Fruit fly (Drosophila melanogaster) whole organism, wandering third instar larva: ENCODE data around the gene CG14309.

Source experiments
- Abd-B ChIP-seq: fragments of >200 bp; optimal IDR thresholded peaks from 2 replicates; lab custom pipeline; 2017; ENCODE audit warnings: missing biosample characterization, missing genetic modification characterization
- CG32264 ChIP-seq: fragments of 200-800 bp; sonication (Bioruptor generic); optimal IDR thresholded peaks from 2 replicates; lab custom pipeline; 2016; ENCODE audit warnings: missing biosample characterization, missing genetic modification characterization
- CG9705 ChIP-seq: fragments of 200-800 bp; sonication (Bioruptor generic); optimal IDR thresholded peaks from 2 replicates; lab custom pipeline; 2018; ENCODE audit warnings: missing biosample characterization, mild to moderate bottlenecking, missing genetic modification characterization
- CrebA ChIP-seq: fragments of 200-800 bp; sonication (Bioruptor generic); optimal IDR thresholded peaks from 2 replicates; lab custom pipeline; 2016; ENCODE audit warnings: missing biosample characterization, mild to moderate bottlenecking, missing genetic modification characterization, borderline replicate concordance
- Dfd ChIP-seq: fragments of >200 bp; optimal IDR thresholded peaks from 2 replicates; lab custom pipeline; 2017; ENCODE audit warnings: missing biosample characterization, missing genetic modification characterization
- Dif ChIP-seq: fragments of 200-275, 200-300 bp; sonication (Bioruptor generic); optimal IDR thresholded peaks from 2 replicates; lab custom pipeline; 2018; ENCODE audit warnings: missing biosample characterization, missing genetic modification characterization; ENCODE audit not compliant: partially characterized antibody
- GATAd ChIP-seq: sonication (Bioruptor generic); optimal IDR thresholded peaks from 2 replicates; lab custom pipeline; 2016; ENCODE audit warnings: missing biosample characterization, missing genetic modification characterization
- HLH106 ChIP-seq: fragments of 200-800 bp; optimal IDR thresholded peaks from 3 replicates; lab custom pipeline; 2019; ENCODE audit warnings: missing biosample characterization, mild to moderate bottlenecking, missing genetic modification characterization, moderate library complexity
- Hnf4 ChIP-seq: fragments of 200-800 bp; sonication (Bioruptor generic); optimal IDR thresholded peaks from 2 replicates; lab custom pipeline; 2016; ENCODE audit warnings: missing biosample characterization, mild to moderate bottlenecking, missing genetic modification characterization
- Hr78 ChIP-seq: fragments of >200 bp; optimal IDR thresholded peaks from 2 replicates; lab custom pipeline; 2017; ENCODE audit warnings: missing biosample characterization, missing genetic modification characterization
- Hr83 ChIP-seq: fragments of 200-300 bp; sonication (Bioruptor generic); optimal IDR thresholded peaks from 2 replicates; lab custom pipeline; 2016; ENCODE audit warnings: missing biosample characterization, mild to moderate bottlenecking, missing genetic modification characterization, moderate library complexity; ENCODE audit not compliant: poor library complexity, severe bottlenecking
- Jra ChIP-seq: sonication (Bioruptor generic); optimal IDR thresholded peaks from 2 replicates; lab custom pipeline; 2016; ENCODE audit warnings: missing biosample characterization, missing genetic modification characterization
- Mio ChIP-seq: sonication (Bioruptor generic); optimal IDR thresholded peaks from 2 replicates; lab custom pipeline; 2016; ENCODE audit warnings: missing biosample characterization, missing genetic modification characterization
- Myc ChIP-seq: fragments of >200 bp; optimal IDR thresholded peaks from 2 replicates; lab custom pipeline; 2017
- N ChIP-seq: fragments of >200 bp; optimal IDR thresholded peaks from 2 replicates; lab custom pipeline; 2018; ENCODE audit warnings: missing biosample characterization, missing external identifiers, missing genetic modification characterization
- OdsH ChIP-seq: fragments of 200-800 bp; sonication (Bioruptor generic); optimal IDR thresholded peaks from 2 replicates; lab custom pipeline; 2016; ENCODE audit warnings: missing biosample characterization, mild to moderate bottlenecking, missing genetic modification characterization
- Rel ChIP-seq, 2 experiments: fragments of 200-800 bp; sonication (Bioruptor generic) in 1 of 2; optimal IDR thresholded peaks; 2 replicates in 1 of 2; 3 replicates in 1 of 2; lab custom pipeline; 2016 to 2019; ENCODE audit warnings: mild to moderate bottlenecking in 2 of 2, missing biosample characterization in 2 of 2, missing genetic modification characterization in 2 of 2, moderate library complexity in 1 of 2
- Sp1 ChIP-seq: fragments of 200-800 bp; sonication (Bioruptor generic); optimal IDR thresholded peaks from 3 replicates; lab custom pipeline; 2019; ENCODE audit warnings: missing biosample characterization, mild to moderate bottlenecking, missing genetic modification characterization, moderate library complexity
- Vsx2 ChIP-seq: fragments of 200-300, 225-300 bp; sonication (Bioruptor generic); optimal IDR thresholded peaks from 2 replicates; lab custom pipeline; 2018; ENCODE audit warnings: missing biosample characterization, missing genetic modification characterization; ENCODE audit not compliant: partially characterized antibody
- br ChIP-seq: fragments of 200-800 bp; sonication (Bioruptor generic); optimal IDR thresholded peaks from 2 replicates; lab custom pipeline; 2016; ENCODE audit warnings: missing biosample characterization, missing genetic modification characterization
- brk ChIP-seq: fragments of 200-800 bp; sonication (Bioruptor generic); optimal IDR thresholded peaks from 2 replicates; lab custom pipeline; 2016; ENCODE audit warnings: missing biosample characterization, mild to moderate bottlenecking, missing genetic modification characterization
- dl ChIP-seq, 2 experiments: fragments of 175-275, 200-275 bp in 1 of 2; fragments of 200-275 bp in 1 of 2; sonication (Bioruptor generic); optimal IDR thresholded peaks; lab custom pipeline; 2018; ENCODE audit warnings: mild to moderate bottlenecking in 2 of 2, missing biosample characterization in 2 of 2, missing genetic modification characterization in 2 of 2, moderate library complexity in 2 of 2; ENCODE audit not compliant: partially characterized antibody in 2 of 2, insufficient read depth in 1 of 2
- dmrt93B ChIP-seq: fragments of 200-800 bp; sonication (Bioruptor generic); optimal IDR thresholded peaks from 2 replicates; lab custom pipeline; 2018; ENCODE audit warnings: missing biosample characterization, mild to moderate bottlenecking, missing genetic modification characterization
- dsf ChIP-seq: sonication (Bioruptor generic); optimal IDR thresholded peaks from 2 replicates; lab custom pipeline; 2016; ENCODE audit warnings: missing biosample characterization, missing genetic modification characterization, borderline replicate concordance
- ey ChIP-seq: fragments of 200-800 bp; sonication (Bioruptor generic); optimal IDR thresholded peaks from 2 replicates; lab custom pipeline; 2016; ENCODE audit warnings: missing biosample characterization, missing genetic modification characterization
- foxo ChIP-seq, 2 experiments: fragments of 200-800 bp; sonication (Bioruptor generic); optimal IDR thresholded peaks; 2 replicates in 1 of 2; 3 replicates in 1 of 2; lab custom pipeline; 2016 to 2017; ENCODE audit warnings: missing biosample characterization in 2 of 2, missing genetic modification characterization in 2 of 2
- fru ChIP-seq: fragments of 200-800 bp; sonication (Bioruptor generic); optimal IDR thresholded peaks from 3 replicates; lab custom pipeline; 2016; ENCODE audit warnings: missing biosample characterization, mild to moderate bottlenecking, missing genetic modification characterization
- h ChIP-seq: fragments of 200-800 bp; sonication (Bioruptor generic); optimal IDR thresholded peaks from 3 replicates; lab custom pipeline; 2016; ENCODE audit warnings: missing biosample characterization, mild to moderate bottlenecking, missing genetic modification characterization
- jim ChIP-seq: fragments of 175-275, 200-325 bp; sonication (Bioruptor generic); optimal IDR thresholded peaks from 2 replicates; lab custom pipeline; 2016; ENCODE audit warnings: missing biosample characterization, mild to moderate bottlenecking, missing genetic modification characterization
- lola ChIP-seq: fragments of >200 bp; optimal IDR thresholded peaks from 2 replicates; lab custom pipeline; 2017; ENCODE audit warnings: missing biosample characterization, missing genetic modification characterization
- pan ChIP-seq: fragments of >200 bp; optimal IDR thresholded peaks from 2 replicates; lab custom pipeline; 2017
- psq ChIP-seq: fragments of 200-800 bp; sonication (Bioruptor generic); optimal IDR thresholded peaks from 3 replicates; lab custom pipeline; 2017; ENCODE audit warnings: missing biosample characterization, mild to moderate bottlenecking, missing genetic modification characterization, moderate library complexity
- rgr ChIP-seq: fragments of 200-800 bp; sonication (Bioruptor generic); optimal IDR thresholded peaks from 3 replicates; lab custom pipeline; 2016; ENCODE audit warnings: missing biosample characterization, mild to moderate bottlenecking, missing genetic modification characterization
- sage ChIP-seq: fragments of 200-800 bp; sonication (Bioruptor generic); optimal IDR thresholded peaks from 2 replicates; lab custom pipeline; 2016; ENCODE audit warnings: missing biosample characterization, mild to moderate bottlenecking, missing genetic modification characterization
- sv ChIP-seq: fragments of 200-800 bp; sonication (Bioruptor generic); optimal IDR thresholded peaks from 3 replicates; lab custom pipeline; 2016; ENCODE audit warnings: missing biosample characterization, missing genetic modification characterization
- tai ChIP-seq: sonication (Bioruptor generic); optimal IDR thresholded peaks from 2 replicates; lab custom pipeline; 2016; ENCODE audit warnings: missing biosample characterization, missing genetic modification characterization
- usp ChIP-seq: fragments of >200 bp; optimal IDR thresholded peaks from 2 replicates; lab custom pipeline; 2017; ENCODE audit warnings: missing biosample characterization, missing genetic modification characterization
- woc ChIP-seq: sonication (Bioruptor generic); optimal IDR thresholded peaks from 2 replicates; lab custom pipeline; 2016; ENCODE audit warnings: missing biosample characterization, mild to moderate bottlenecking, missing genetic modification characterization

The CG14309 gene

DNA sequence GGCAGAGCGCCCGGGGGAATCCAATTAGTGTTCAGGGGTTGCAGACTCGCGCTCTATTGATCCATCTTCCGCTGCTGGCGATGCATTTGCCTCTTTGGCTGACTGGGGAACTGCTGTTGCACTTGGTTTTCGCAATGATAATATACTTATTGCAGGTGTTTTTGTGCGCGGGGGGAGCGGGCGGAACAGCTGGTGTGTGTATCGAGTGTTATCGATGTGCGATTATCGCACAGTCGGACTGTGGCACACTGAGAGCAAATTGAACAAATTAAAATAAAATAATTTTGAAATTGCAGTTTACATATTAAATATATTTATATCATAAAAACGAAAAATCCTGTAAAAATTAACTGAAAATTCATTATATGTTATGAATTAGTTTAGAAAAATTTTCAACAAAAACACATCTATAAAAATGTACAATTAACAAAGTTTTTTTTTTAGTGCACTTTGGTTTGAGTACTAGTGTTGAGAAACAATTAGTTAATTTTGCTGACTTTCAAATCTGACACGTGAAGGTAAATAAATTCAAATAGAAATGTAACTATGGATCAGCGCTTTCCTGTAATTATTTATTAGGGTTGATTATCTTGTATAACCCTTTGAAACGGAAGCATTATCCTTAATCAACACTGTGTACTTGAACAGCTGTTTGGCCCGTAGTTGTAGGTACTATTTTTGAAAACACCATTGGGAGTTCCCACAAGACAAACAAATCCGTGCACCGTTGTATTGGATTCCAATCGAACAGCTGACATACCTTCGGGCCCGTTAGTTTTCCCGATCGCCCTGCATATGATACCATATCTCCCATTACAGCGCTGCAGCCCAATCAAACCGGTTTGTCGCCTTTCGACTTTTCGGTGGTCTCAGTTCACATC lies 17.9 kb upstream of the CG14309 start, which contains the start of the genes Wdr37 and koko:
Gene Wdr37, minus strand, starts transcription at position 168 of the 881 bp plus-strand sequence.
Gene koko, plus strand, starts transcription at position 478 of the 881 bp plus-strand sequence.
- TF ChIP-seq OdsH (GFP tag; lab: Kevin White, UChicago) (peak; percentile 97), ey (peak; percentile 78), Jra (peak; percentile 94), tai (no peak), Hr78 (GFP tag; lab: Kevin White, UChicago) (no peak), brk (GFP tag; lab: Kevin White, UChicago) (peak; percentile 96), jim (GFP tag; lab: Kevin White, UChicago) (peak; percentile 21), N (no peak), Dif (GFP tag; lab: Kevin White, UChicago) (no peak), dsf (GFP tag; lab: Kevin White, UChicago) (peak; percentile 89), psq (GFP tag; lab: Kevin White, UChicago) (peak; percentile 94), lola (GFP tag; lab: Kevin White, UChicago) (no peak), CG32264 (GFP tag; lab: Kevin White, UChicago) (peak; percentile 78), Hr83 (GFP tag; lab: Kevin White, UChicago) (peak; percentile 93), sage (GFP tag; lab: Kevin White, UChicago) (peak; percentile 79), woc (GFP tag; lab: Kevin White, UChicago) (peak; percentile 79), rgr (GFP tag; lab: Kevin White, UChicago) (peak; percentile 95), usp (GFP tag; lab: Kevin White, UChicago) (no peak), Mio (no peak), pan (lab: Kevin White, UChicago) (no peak), Hnf4 (peak; percentile 96), Dfd (peak; percentile 88), br (GFP tag; lab: Kevin White, UChicago) (peak; percentile 75), Abd-B (no peak), Vsx2 (GFP tag; lab: Kevin White, UChicago) (no peak), CrebA (no peak), fru (peak; percentile 91), Myc (no peak), foxo (GFP tag; optimal IDR thresholded peaks at IDR 0.05; lab: Kevin White, UChicago) (peak in 1 of 2 experiments; percentile 98), dmrt93B (GFP tag; lab: Kevin White, UChicago) (peak; percentile 92), dl (GFP tag; optimal IDR thresholded peaks at IDR 0.05; lab: Kevin White, UChicago; ENCODE audit: insufficient read depth in 1 of 2, partially characterized antibody in 2 of 2) (no peak), sv (GFP tag; lab: Kevin White, UChicago) (peak; percentile 92), GATAd (GFP tag; lab: Kevin White, UChicago) (peak; percentile 79), h (GFP tag; lab: Kevin White, UChicago) (peak; percentile 92), HLH106 (tag; lab: Kevin White, UChicago) (peak; percentile 98), CG9705 (GFP tag; lab: Kevin White, UChicago) (peak; percentile 88), Sp1 (GFP tag; lab: Kevin White, UChicago) (peak; percentile 98), Rel (GFP tag; optimal IDR thresholded peaks at IDR 0.05; lab: Kevin White, UChicago) (peak; percentile 54), Rel (tag; optimal IDR thresholded peaks at IDR 0.05; lab: Kevin White, UChicago) (peak; percentile 91)

DNA sequence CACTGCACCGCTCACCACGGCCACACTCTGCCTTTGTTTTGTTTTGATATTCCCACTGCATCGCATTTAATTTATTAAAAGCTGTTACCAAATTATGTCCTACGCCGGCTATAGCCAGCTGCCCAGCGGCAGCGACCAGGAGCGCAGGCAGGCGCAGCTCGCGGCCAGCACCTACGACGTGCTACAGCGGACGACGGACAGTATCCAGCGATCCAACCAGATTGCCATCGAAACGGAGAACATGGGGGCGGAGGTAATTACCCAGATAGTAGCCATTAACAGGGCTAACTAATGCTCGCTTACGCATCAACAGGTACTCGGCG lies 14.8 kb upstream of the CG14309 start:
- TF ChIP-seq Rel (GFP tag; optimal IDR thresholded peaks at IDR 0.05; lab: Kevin White, UChicago) (no peak), Rel (tag; optimal IDR thresholded peaks at IDR 0.05; lab: Kevin White, UChicago) (peak; percentile 1), rgr (GFP tag; lab: Kevin White, UChicago) (no peak), dl (GFP tag; optimal IDR thresholded peaks at IDR 0.05; lab: Kevin White, UChicago; ENCODE audit: insufficient read depth in 1 of 2, partially characterized antibody in 2 of 2) (no peak), Dif (GFP tag; lab: Kevin White, UChicago) (no peak)
